Fruit fly (Drosophila melanogaster): ENCODE measurements around the gene spirit.

dm6 chrX:8529598-8529997 lies 43.8 kb downstream of the spirit start, which contains the start of gene PIP82:
- no peak for TF ChIP-seq EcR (GFP tag; optimal IDR thresholded peaks at IDR 0.05)
- no peak for TF ChIP-seq Dll (optimal IDR thresholded peaks at IDR 0.05)
- TF ChIP-seq pan (optimal IDR thresholded peaks at IDR 0.05): no peak
- TF ChIP-seq CG8478 (optimal IDR thresholded peaks at IDR 0.05): no peak
- no peak for TF ChIP-seq psq (optimal IDR thresholded peaks at IDR 0.05)
